Fruit fly (Drosophila melanogaster) S2 (cell line): Measurements from ENCODE around the gene CG3841.

ENCODE experiments used
- CG8478 ChIP-seq: fragments of >200 bp; optimal IDR thresholded peaks from 2 replicates; lab custom pipeline; 2018
- CTCF ChIP-seq, 2 experiments: fragments of >200 bp; optimal IDR thresholded peaks; 2 replicates each; lab custom pipeline; 2018

DNA sequence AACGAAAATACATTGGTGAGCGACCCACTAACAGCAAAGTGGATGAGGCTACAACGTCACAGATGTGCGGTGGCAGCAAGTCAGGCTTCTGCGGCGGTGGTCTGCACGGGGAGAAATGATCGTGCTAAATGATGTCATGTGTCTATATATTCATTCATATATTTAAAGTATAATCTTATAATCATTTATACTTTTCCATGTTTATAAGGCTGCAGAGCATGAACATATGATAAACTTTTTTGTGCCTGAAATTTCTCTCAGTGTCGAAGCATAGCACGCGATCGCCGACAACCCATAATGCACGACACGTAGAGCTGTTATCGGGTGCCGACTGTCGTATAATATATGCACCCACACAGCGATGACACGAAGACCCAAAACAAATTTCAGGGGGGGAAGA, 9.1 kb downstream of the CG3841 start:
- TF ChIP-seq CG8478 (lab: Kevin White, UChicago) (no peak), CTCF (optimal IDR thresholded peaks at IDR 0.05; lab: Kevin White, UChicago) (no peak)
